Fruit fly (Drosophila melanogaster) whole organism, embryonic: ENCODE results near the gene CG11997.

Source experiments
- Ada2b ChIP-seq: fragments of 200-800 bp; sonication (Bioruptor generic); IDR thresholded peaks from 2 replicates; pipeline ENCODE4 v1.3.6; 2022; ENCODE audit warnings: missing biosample characterization, missing genetic modification characterization
- Awh ChIP-seq: fragments of 200-800 bp; sonication (Bioruptor generic); IDR thresholded peaks from 2 replicates; pipeline ENCODE4, ENCODE4 v1.3.6; 2022; ENCODE audit warnings: missing biosample characterization, missing genetic modification characterization
- Bgb ChIP-seq: fragments of 200-800 bp; sonication (Bioruptor generic); IDR thresholded peaks from 2 replicates; pipeline ENCODE4 v1.3.6; 2022; ENCODE audit warnings: missing biosample characterization, missing genetic modification characterization; ENCODE audit not compliant: partially characterized antibody
- CG10147 ChIP-seq: fragments of 200-800 bp; sonication (Bioruptor generic); optimal IDR thresholded peaks from 2 replicates; lab custom pipeline; 2019; ENCODE audit warnings: missing biosample characterization, mild to moderate bottlenecking, missing genetic modification characterization, moderate library complexity
- CG11085 ChIP-seq: fragments of 200-800 bp; sonication (Bioruptor generic); IDR thresholded peaks from 2 replicates; pipeline ENCODE4 v1.3.6; 2022; ENCODE audit warnings: missing biosample characterization, missing genetic modification characterization
- CG12391 ChIP-seq: fragments of 200-800 bp; sonication (Bioruptor generic); optimal IDR thresholded peaks from 3 replicates; lab custom pipeline; 2018; ENCODE audit warnings: missing biosample characterization, mild to moderate bottlenecking, missing genetic modification characterization, moderate library complexity
- CG12769 ChIP-seq: fragments of 200-800 bp; sonication (Bioruptor generic); optimal IDR thresholded peaks from 2 replicates; lab custom pipeline; 2019; ENCODE audit warnings: missing biosample characterization, mild to moderate bottlenecking, missing genetic modification characterization, moderate library complexity
- CG14050 ChIP-seq: fragments of 200-800 bp; sonication (Bioruptor generic); IDR thresholded peaks from 3 replicates; pipeline ENCODE4 v1.3.6; 2022; ENCODE audit warnings: missing biosample characterization, missing genetic modification characterization
- CG14441 ChIP-seq: fragments of 200-800 bp; sonication (Bioruptor generic); IDR thresholded peaks from 2 replicates; pipeline ENCODE4 v1.3.6; 2022; ENCODE audit warnings: missing biosample characterization, missing genetic modification characterization
- CG1832 ChIP-seq: fragments of 200-800 bp; sonication (Bioruptor generic); optimal IDR thresholded peaks from 2 replicates; lab custom pipeline; 2017; ENCODE audit warnings: missing biosample characterization, mild to moderate bottlenecking, missing genetic modification characterization, inconsistent platforms
- CG18619 ChIP-seq: fragments of 200-800 bp; sonication (Bioruptor generic); optimal IDR thresholded peaks from 3 replicates; lab custom pipeline; 2017; ENCODE audit warnings: missing biosample characterization, mild to moderate bottlenecking, missing genetic modification characterization
- CG18764 ChIP-seq: fragments of 200-800 bp; sonication (Bioruptor generic); optimal IDR thresholded peaks from 3 replicates; lab custom pipeline; 2016; ENCODE audit warnings: missing biosample characterization, missing genetic modification characterization
- CG32767 ChIP-seq: fragments of 200-800 bp; sonication (Bioruptor generic); IDR thresholded peaks from 2 replicates; pipeline ENCODE4 v1.3.6; 2022; ENCODE audit warnings: missing biosample characterization, missing genetic modification characterization
- CG34224 ChIP-seq: fragments of 200-800 bp; sonication (Bioruptor generic); IDR thresholded peaks from 3 replicates; pipeline ENCODE4 v1.3.6; 2022; ENCODE audit warnings: missing biosample characterization, missing genetic modification characterization; ENCODE audit not compliant: partially characterized antibody
- CG3838 ChIP-seq: fragments of 200-800 bp; sonication (Bioruptor generic); optimal IDR thresholded peaks from 3 replicates; lab custom pipeline; 2016; ENCODE audit warnings: missing biosample characterization, missing genetic modification characterization
- CG4617 ChIP-seq: fragments of 200-800 bp; sonication (Bioruptor generic); optimal IDR thresholded peaks from 3 replicates; lab custom pipeline; 2016; ENCODE audit warnings: missing biosample characterization, missing genetic modification characterization, borderline replicate concordance
- CG6791 ChIP-seq: fragments of 200-800 bp; sonication (Bioruptor generic); IDR thresholded peaks from 3 replicates; pipeline ENCODE4 v1.3.6; 2022; ENCODE audit warnings: missing biosample characterization, missing genetic modification characterization; ENCODE audit not compliant: partially characterized antibody
- CG8388 ChIP-seq: fragments of 200-800 bp; sonication (Bioruptor generic); optimal IDR thresholded peaks from 2 replicates; lab custom pipeline; 2019; ENCODE audit warnings: missing biosample characterization, mild to moderate bottlenecking, missing genetic modification characterization, moderate library complexity
- CHES-1-like ChIP-seq: fragments of 200-800 bp; sonication (Bioruptor generic); optimal IDR thresholded peaks from 2 replicates; lab custom pipeline; 2016; ENCODE audit warnings: missing biosample characterization, missing genetic modification characterization
- CTCF ChIP-seq: fragments of 200-800 bp; sonication (Bioruptor generic); optimal IDR thresholded peaks from 2 replicates; lab custom pipeline; 2017; ENCODE audit warnings: missing biosample characterization, mild to moderate bottlenecking, missing genetic modification characterization, moderate library complexity
- Dp ChIP-seq: fragments of 200-800 bp; sonication (Bioruptor generic); optimal IDR thresholded peaks from 2 replicates; lab custom pipeline; 2018; ENCODE audit warnings: missing biosample characterization, mild to moderate bottlenecking, missing genetic modification characterization, moderate library complexity
- HHEX ChIP-seq: fragments of 200-800 bp; sonication (Bioruptor generic); optimal IDR thresholded peaks from 3 replicates; lab custom pipeline; 2017; ENCODE audit warnings: missing biosample characterization, mild to moderate bottlenecking, missing genetic modification characterization, missing genetic modification reagents
- Hr78 ChIP-seq, 2 experiments: fragments of 200-800 bp in 1 of 2; fragments of >200 bp in 1 of 2; sonication (Bioruptor generic) in 1 of 2; optimal IDR thresholded peaks; 2 replicates each; lab custom pipeline; 2017 to 2019; ENCODE audit warnings: missing biosample characterization in 2 of 2, missing genetic modification characterization in 2 of 2, mild to moderate bottlenecking in 1 of 2, moderate library complexity in 1 of 2
- Mes4 ChIP-seq: fragments of 200-800 bp; sonication (Bioruptor generic); optimal IDR thresholded peaks from 2 replicates; lab custom pipeline; 2016; ENCODE audit warnings: missing biosample characterization, missing genetic modification characterization
- NfI ChIP-seq: fragments of 200-800 bp; sonication (Bioruptor generic); optimal IDR thresholded peaks from 3 replicates; lab custom pipeline; 2018; ENCODE audit warnings: missing biosample characterization, mild to moderate bottlenecking, missing genetic modification characterization, moderate library complexity
- Poxn ChIP-seq: fragments of 200-800 bp; sonication (Bioruptor generic); IDR thresholded peaks from 2 replicates; pipeline ENCODE4 v1.3.6; 2022; ENCODE audit warnings: missing biosample characterization, missing genetic modification characterization
- Sox102F ChIP-seq: fragments of 200-800 bp; sonication (Bioruptor generic); optimal IDR thresholded peaks from 2 replicates; lab custom pipeline; 2018; ENCODE audit warnings: missing biosample characterization, mild to moderate bottlenecking, missing genetic modification characterization, moderate library complexity
- TFAM ChIP-seq: fragments of 200-800 bp; sonication (Bioruptor generic); optimal IDR thresholded peaks from 2 replicates; lab custom pipeline; 2017; ENCODE audit warnings: missing biosample characterization, missing genetic modification characterization, inconsistent platforms
- bbx ChIP-seq: fragments of 200-800 bp; sonication (Bioruptor generic); IDR thresholded peaks from 2 replicates; pipeline ENCODE4 v1.3.6; 2022; ENCODE audit warnings: missing biosample characterization, missing genetic modification characterization; ENCODE audit not compliant: partially characterized antibody
- bcd ChIP-seq: fragments of 200-800 bp; sonication (Bioruptor generic); optimal IDR thresholded peaks from 2 replicates; lab custom pipeline; 2017; ENCODE audit warnings: missing biosample characterization, mild to moderate bottlenecking, missing genetic modification characterization
- bsh ChIP-seq, 2 experiments: fragments of 200-800 bp; sonication (Bioruptor generic); optimal IDR thresholded peaks; 2 replicates each; lab custom pipeline; 2017 to 2018; ENCODE audit warnings: mild to moderate bottlenecking in 2 of 2, missing biosample characterization in 2 of 2, missing genetic modification characterization in 2 of 2, moderate library complexity in 1 of 2
- chinmo ChIP-seq: fragments of 200-800 bp; sonication (Bioruptor generic); IDR thresholded peaks from 4 replicates; pipeline ENCODE4 v1.3.6; 2022; ENCODE audit warnings: missing biosample characterization, missing genetic modification characterization; ENCODE audit not compliant: partially characterized antibody
- chm ChIP-seq: fragments of 200-800 bp; sonication (Bioruptor generic); IDR thresholded peaks from 2 replicates; pipeline ENCODE4 v1.3.6; 2022; ENCODE audit warnings: missing biosample characterization, missing genetic modification characterization
- dmrt11E ChIP-seq: fragments of 200-800 bp; sonication (Bioruptor generic); optimal IDR thresholded peaks from 3 replicates; lab custom pipeline; 2018; ENCODE audit warnings: missing biosample characterization, mild to moderate bottlenecking, missing genetic modification characterization, moderate library complexity
- fd102C ChIP-seq: fragments of 200-800 bp; sonication (Bioruptor generic); optimal IDR thresholded peaks from 2 replicates; lab custom pipeline; 2018; ENCODE audit warnings: missing biosample characterization, mild to moderate bottlenecking, missing genetic modification characterization, moderate library complexity
- fd3F ChIP-seq: fragments of 200-800 bp; sonication (Bioruptor generic); optimal IDR thresholded peaks from 2 replicates; lab custom pipeline; 2018; ENCODE audit warnings: missing biosample characterization, mild to moderate bottlenecking, missing genetic modification characterization, moderate library complexity
- her ChIP-seq: fragments of 200-800 bp; sonication (Bioruptor generic); optimal IDR thresholded peaks from 2 replicates; lab custom pipeline; 2016; ENCODE audit warnings: missing biosample characterization, missing genetic modification characterization
- kah ChIP-seq: fragments of 200-800 bp; sonication (Bioruptor generic); optimal IDR thresholded peaks from 2 replicates; lab custom pipeline; 2018; ENCODE audit warnings: missing biosample characterization, mild to moderate bottlenecking, missing genetic modification characterization
- lov ChIP-seq, 2 experiments: fragments of 200-800 bp in 1 of 2; fragments of >200 bp in 1 of 2; sonication (Bioruptor generic) in 1 of 2; IDR thresholded peaks in 1 of 2; optimal IDR thresholded peaks in 1 of 2; 2 replicates in 1 of 2; 3 replicates in 1 of 2; pipeline versions ENCODE4 v1.3.6 to Lab custom; 2017 to 2022; ENCODE audit warnings: missing biosample characterization in 1 of 2, missing genetic modification characterization in 1 of 2
- odd ChIP-seq: fragments of 200-800 bp; sonication (Bioruptor generic); optimal IDR thresholded peaks from 2 replicates; lab custom pipeline; 2017; ENCODE audit warnings: missing biosample characterization, mild to moderate bottlenecking, missing genetic modification characterization
- pzg ChIP-seq: fragments of 200-800 bp; sonication (Bioruptor generic); optimal IDR thresholded peaks from 3 replicates; lab custom pipeline; 2018; ENCODE audit warnings: missing biosample characterization, mild to moderate bottlenecking, missing genetic modification characterization, moderate library complexity
- row ChIP-seq: fragments of 200-800 bp; sonication (Bioruptor generic); IDR thresholded peaks from 3 replicates; pipeline ENCODE4 v1.3.6; 2022; ENCODE audit warnings: missing biosample characterization, missing genetic modification characterization
- schlank ChIP-seq: fragments of 200-800 bp; sonication (Bioruptor generic); optimal IDR thresholded peaks from 2 replicates; lab custom pipeline; 2018; ENCODE audit warnings: missing biosample characterization, mild to moderate bottlenecking, missing genetic modification characterization
- sd ChIP-seq: fragments of 200-800 bp; sonication (Bioruptor generic); optimal IDR thresholded peaks from 3 replicates; lab custom pipeline; 2018; ENCODE audit warnings: missing biosample characterization, mild to moderate bottlenecking, missing genetic modification characterization, moderate library complexity
- sens ChIP-seq: fragments of 200-800 bp; sonication (Bioruptor generic); peaks from one replicate; lab custom pipeline; 2016; ENCODE audit warnings: missing biosample characterization, missing genetic modification characterization
- slou ChIP-seq: fragments of 200-800 bp; sonication (Bioruptor generic); optimal IDR thresholded peaks from 3 replicates; lab custom pipeline; 2016; ENCODE audit warnings: missing biosample characterization, missing genetic modification characterization
- tio ChIP-seq: fragments of 200-800 bp; sonication (Bioruptor generic); optimal IDR thresholded peaks from 2 replicates; lab custom pipeline; 2017; ENCODE audit warnings: missing biosample characterization, missing genetic modification characterization, inconsistent platforms
- trh ChIP-seq: fragments of 200-800 bp; sonication (Bioruptor generic); optimal IDR thresholded peaks from 2 replicates; lab custom pipeline; 2016; ENCODE audit warnings: missing biosample characterization, missing genetic modification characterization
- unpg ChIP-seq: fragments of 200-800 bp; sonication (Bioruptor generic); optimal IDR thresholded peaks from 3 replicates; lab custom pipeline; 2018; ENCODE audit warnings: missing biosample characterization, mild to moderate bottlenecking, missing genetic modification characterization, moderate library complexity

The CG11997 gene

DNA sequence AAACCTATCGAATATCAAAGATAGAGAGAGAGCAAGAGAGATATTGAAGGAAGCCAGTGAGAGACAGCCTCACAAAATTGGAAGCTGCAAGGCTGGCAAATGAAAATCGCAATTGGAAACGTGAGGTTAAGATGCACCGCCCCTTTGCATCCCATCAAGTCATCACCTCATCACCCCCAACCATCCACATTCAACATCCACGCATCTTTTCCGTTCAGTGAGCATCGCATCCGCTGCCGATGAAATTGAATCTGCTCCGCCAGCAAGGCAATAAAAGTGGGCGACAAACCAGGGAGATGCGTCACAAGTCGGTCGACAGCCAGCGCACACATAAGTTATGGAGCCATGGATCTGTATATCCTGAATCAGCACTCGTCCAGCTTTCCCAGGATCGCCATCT, at the start of gene CG11997:
Gene CG11997 (plus strand): TSS at position 301 of the 400 bp plus-strand sequence.
- no peak for TF ChIP-seq pzg (GFP tag; lab: Kevin White, UChicago)
- no peak for TF ChIP-seq sd (tag; lab: Kevin White, UChicago)
- no peak for TF ChIP-seq fd3F
- TF ChIP-seq Ada2b (GFP tag; lab: Robert Waterston, UW): no peak
- TF ChIP-seq Hr78 (GFP tag; optimal IDR thresholded peaks at IDR 0.05; lab: Kevin White, UChicago): no peak
- TF ChIP-seq CG11085: no peak
- TF ChIP-seq CG18619 (GFP tag; lab: Kevin White, UChicago): no peak
- no peak for TF ChIP-seq CG6791
- no peak for TF ChIP-seq CTCF
- TF ChIP-seq CG18764 (GFP tag; lab: Kevin White, UChicago): no peak
- no peak for TF ChIP-seq fd102C (GFP tag; lab: Kevin White, UChicago)
- no peak for TF ChIP-seq her (GFP tag; lab: Kevin White, UChicago)
- no peak for TF ChIP-seq CG14050 (GFP tag; lab: Robert Waterston, UW)
- no peak for TF ChIP-seq HHEX (GFP tag; lab: Kevin White, UChicago)
- TF ChIP-seq Dp (GFP tag; lab: Kevin White, UChicago): no peak
- TF ChIP-seq NfI: no peak

dm6 chr3R:9130190-9130589, 47.1 kb upstream of the CG11997 start:
- no peak for TF ChIP-seq schlank (tag; lab: Kevin White, UChicago)
- TF ChIP-seq CG1832 (GFP tag; lab: Kevin White, UChicago): no peak
- no peak for TF ChIP-seq Bgb (GFP tag; lab: Robert Waterston, UW)
- peak; percentile 13 for TF ChIP-seq sd (tag; lab: Kevin White, UChicago)
- TF ChIP-seq bbx: no peak
- TF ChIP-seq Awh (GFP tag; lab: Robert Waterston, UW): no peak
- TF ChIP-seq CHES-1-like (GFP tag; lab: Kevin White, UChicago): no peak
- no peak for TF ChIP-seq Poxn (GFP tag; lab: Robert Waterston, UW)
- peak; percentile 82 for TF ChIP-seq CG8388 (GFP tag; lab: Kevin White, UChicago)
- no peak for TF ChIP-seq pzg (GFP tag; lab: Kevin White, UChicago)
- TF ChIP-seq CG34224: no peak
- TF ChIP-seq tio (GFP tag; lab: Kevin White, UChicago): no peak
- TF ChIP-seq TFAM (GFP tag; lab: Kevin White, UChicago): no peak
- TF ChIP-seq CG3838 (GFP tag; lab: Kevin White, UChicago): no peak
- 0 out of 4 replicates have a peak, but pooled peaks have one; percentile 22 for TF ChIP-seq chinmo (GFP tag; lab: Robert Waterston, UW)
- TF ChIP-seq bsh (GFP tag; optimal IDR thresholded peaks at IDR 0.05; lab: Kevin White, UChicago): no peak
- no peak for TF ChIP-seq dmrt11E
- TF ChIP-seq sens (GFP tag; lab: Kevin White, UChicago): peak; percentile 11
- TF ChIP-seq chm (GFP tag; lab: Robert Waterston, UW): no peak
- TF ChIP-seq CG32767 (GFP tag; lab: Robert Waterston, UW): no peak
- TF ChIP-seq Sox102F (GFP tag; lab: Kevin White, UChicago): no peak
- TF ChIP-seq slou: no peak
- no peak for TF ChIP-seq CG4617 (GFP tag; lab: Kevin White, UChicago)
- peak; percentile 22 for TF ChIP-seq CG12769 (tag; lab: Kevin White, UChicago)
- no peak for TF ChIP-seq trh (GFP tag; lab: Kevin White, UChicago)
- TF ChIP-seq Mes4 (GFP tag; lab: Kevin White, UChicago): no peak
- no peak for TF ChIP-seq CG10147 (GFP tag; lab: Kevin White, UChicago)
- no peak for TF ChIP-seq unpg (GFP tag; lab: Kevin White, UChicago)
- TF ChIP-seq odd (GFP tag; lab: Kevin White, UChicago): no peak
- TF ChIP-seq kah (GFP tag; lab: Kevin White, UChicago): peak; percentile 71
- TF ChIP-seq CG14441 (GFP tag; lab: Robert Waterston, UW): no peak
- no peak for TF ChIP-seq bcd
- TF ChIP-seq lov (optimal IDR thresholded peaks at IDR 0.05; lab: Kevin White, UChicago): no peak
- TF ChIP-seq lov (GFP tag; IDR thresholded peaks at IDR 0.05; lab: Robert Waterston, UW): no peak
- TF ChIP-seq row (GFP tag; lab: Robert Waterston, UW): no peak
- TF ChIP-seq CG12391: no peak
